Worm (Caenorhabditis elegans) whole organism, late embryonic: ENCODE data around the gene rps-30.

ENCODE experiments used
- F13H6.1 ChIP-seq: sonication (generic microtip); optimal IDR thresholded peaks from 2 replicates; lab custom pipeline; 2016; ENCODE audit warnings: missing genetic modification characterization, missing compliant biosample characterization
- K02D7.2 ChIP-seq: sonication (generic microtip); optimal IDR thresholded peaks from 2 replicates; lab custom pipeline; 2017; ENCODE audit warnings: mild to moderate bottlenecking, missing genetic modification characterization, missing compliant biosample characterization
- T23F11.4 ChIP-seq: fragments of 200-800 bp; sonication (Bioruptor generic); optimal IDR thresholded peaks from 2 replicates; lab custom pipeline; 2018; ENCODE audit warnings: mild to moderate bottlenecking, missing genetic modification characterization, missing compliant biosample characterization
- ahr-1 ChIP-seq: sonication (generic microtip); optimal IDR thresholded peaks from 2 replicates; lab custom pipeline; 2016; ENCODE audit warnings: missing genetic modification characterization, missing compliant biosample characterization
- ama-1 ChIP-seq: fragments of 150-350 bp; optimal IDR thresholded peaks from 2 replicates; lab custom pipeline; 2014
- ceh-18 ChIP-seq: sonication (generic microtip); optimal IDR thresholded peaks from 2 replicates; lab custom pipeline; 2016; ENCODE audit warnings: missing genetic modification characterization, missing compliant biosample characterization
- ceh-19 ChIP-seq: fragments of 200-800 bp; sonication (Bioruptor generic); optimal IDR thresholded peaks from 2 replicates; lab custom pipeline; 2018; ENCODE audit warnings: mild to moderate bottlenecking, missing genetic modification characterization, missing compliant biosample characterization
- ceh-2 ChIP-seq: sonication (generic microtip); optimal IDR thresholded peaks from 2 replicates; lab custom pipeline; 2016; ENCODE audit warnings: missing genotype, missing genetic modification characterization, missing compliant biosample characterization
- ceh-22 ChIP-seq: sonication (generic microtip); optimal IDR thresholded peaks from 2 replicates; lab custom pipeline; 2017; ENCODE audit warnings: missing biosample characterization, missing genetic modification characterization
- ceh-31 ChIP-seq: sonication (generic microtip); optimal IDR thresholded peaks from 2 replicates; lab custom pipeline; 2016; ENCODE audit warnings: missing genetic modification characterization, missing compliant biosample characterization
- ceh-9 ChIP-seq: sonication (generic microtip); optimal IDR thresholded peaks from 2 replicates; lab custom pipeline; 2016; ENCODE audit warnings: mild to moderate bottlenecking, missing genetic modification characterization, inconsistent platforms, missing compliant biosample characterization
- dmd-4 ChIP-seq: sonication (generic microtip); optimal IDR thresholded peaks from 2 replicates; lab custom pipeline; 2016; ENCODE audit warnings: borderline replicate concordance, missing genetic modification characterization, missing compliant biosample characterization
- dve-1 ChIP-seq: sonication (generic microtip); optimal IDR thresholded peaks from 2 replicates; lab custom pipeline; 2017; ENCODE audit warnings: antibody characterized with exemption, mild to moderate bottlenecking, missing genetic modification characterization, missing compliant biosample characterization
- elt-2 ChIP-seq: sonication (generic microtip); optimal IDR thresholded peaks from 2 replicates; lab custom pipeline; 2016; ENCODE audit warnings: missing genetic modification reagents, missing genetic modification characterization, missing compliant biosample characterization
- eyg-1 ChIP-seq: sonication (generic microtip); optimal IDR thresholded peaks from 2 replicates; lab custom pipeline; 2016; ENCODE audit warnings: missing genotype, missing genetic modification characterization, missing compliant biosample characterization
- fax-1 ChIP-seq: sonication (generic microtip); optimal IDR thresholded peaks from 2 replicates; lab custom pipeline; 2016; ENCODE audit warnings: missing genotype, missing genetic modification characterization, missing compliant biosample characterization
- fkh-10 ChIP-seq: fragments of 150-350 bp; optimal IDR thresholded peaks from 2 replicates; lab custom pipeline; 2014; ENCODE audit warnings: missing biosample characterization, missing genetic modification reagents, missing genetic modification characterization
- hlh-13 ChIP-seq: fragments of 200-800 bp; sonication (Bioruptor generic); optimal IDR thresholded peaks from 2 replicates; lab custom pipeline; 2018; ENCODE audit warnings: mild to moderate bottlenecking, missing genetic modification characterization, missing compliant biosample characterization
- hlh-15 ChIP-seq: sonication (generic microtip); optimal IDR thresholded peaks from 2 replicates; lab custom pipeline; 2016; ENCODE audit warnings: missing genetic modification characterization, missing compliant biosample characterization
- hlh-6 ChIP-seq: sonication (generic microtip); optimal IDR thresholded peaks from 2 replicates; lab custom pipeline; 2016; ENCODE audit warnings: missing genotype, missing genetic modification characterization, missing compliant biosample characterization
- lim-6 ChIP-seq: sonication (generic microtip); optimal IDR thresholded peaks from 2 replicates; lab custom pipeline; 2016; ENCODE audit warnings: missing genetic modification characterization, missing compliant biosample characterization
- madf-2 ChIP-seq: sonication (generic microtip); optimal IDR thresholded peaks from 2 replicates; lab custom pipeline; 2017; ENCODE audit warnings: missing genetic modification characterization, missing compliant biosample characterization
- nfya-1 ChIP-seq: sonication (generic microtip); optimal IDR thresholded peaks from 2 replicates; lab custom pipeline; 2017; ENCODE audit warnings: missing genetic modification characterization, mild to moderate bottlenecking, missing compliant biosample characterization, antibody characterized with exemption, moderate library complexity
- nhr-232 ChIP-seq: sonication (generic microtip); optimal IDR thresholded peaks from 2 replicates; lab custom pipeline; 2016; ENCODE audit warnings: missing genetic modification characterization, missing compliant biosample characterization
- odd-2 ChIP-seq: sonication (generic microtip); optimal IDR thresholded peaks from 2 replicates; lab custom pipeline; 2017; ENCODE audit warnings: antibody characterized with exemption, mild to moderate bottlenecking, missing genetic modification characterization, missing compliant biosample characterization
- pag-3 ChIP-seq: sonication (generic microtip); optimal IDR thresholded peaks from 2 replicates; lab custom pipeline; 2016; ENCODE audit warnings: missing compliant biosample characterization, missing genetic modification characterization, borderline replicate concordance
- pha-2 ChIP-seq: sonication (generic microtip); optimal IDR thresholded peaks from 2 replicates; lab custom pipeline; 2017; ENCODE audit warnings: mild to moderate bottlenecking, missing genetic modification characterization, missing compliant biosample characterization
- pha-4 ChIP-seq: fragments of 150-350 bp; optimal IDR thresholded peaks from 2 replicates; lab custom pipeline; 2018; ENCODE audit warnings: missing biosample characterization, missing genetic modification reagents, missing genetic modification characterization
- pqm-1 ChIP-seq: sonication (generic microtip); optimal IDR thresholded peaks from 2 replicates; lab custom pipeline; 2016; ENCODE audit warnings: missing genetic modification characterization, missing compliant biosample characterization
- pros-1 ChIP-seq: fragments of 150-350 bp; optimal IDR thresholded peaks from 2 replicates; lab custom pipeline; 2014; ENCODE audit warnings: missing biosample characterization, missing genetic modification reagents, missing genetic modification characterization
- ref-2 ChIP-seq: sonication (generic microtip); optimal IDR thresholded peaks from 2 replicates; lab custom pipeline; 2016; ENCODE audit warnings: missing genetic modification characterization, missing compliant biosample characterization
- rnt-1 ChIP-seq: sonication (generic microtip); optimal IDR thresholded peaks from 2 replicates; lab custom pipeline; 2016; ENCODE audit warnings: missing genetic modification characterization, missing compliant biosample characterization
- sox-4 ChIP-seq: sonication (generic microtip); optimal IDR thresholded peaks from 2 replicates; lab custom pipeline; 2017; ENCODE audit warnings: mild to moderate bottlenecking, missing genetic modification characterization, inconsistent platforms, missing compliant biosample characterization
- syd-9 ChIP-seq: sonication (generic microtip); optimal IDR thresholded peaks from 2 replicates; lab custom pipeline; 2016; ENCODE audit warnings: mild to moderate bottlenecking, missing genetic modification characterization, moderate library complexity, missing compliant biosample characterization
- unc-3 ChIP-seq, 2 experiments: fragments of 200-800 bp in 1 of 2; sonication (Bioruptor generic) in 1 of 2; sonication (generic microtip) in 1 of 2; conservative IDR thresholded peaks in 1 of 2; optimal IDR thresholded peaks in 1 of 2; 2 replicates each; pipeline versions ENCODE4 v1.3.6 to Lab custom; 2016 to 2022; ENCODE audit warnings: missing compliant biosample characterization in 2 of 2, missing genetic modification characterization in 2 of 2, missing genetic modification reagents in 1 of 2
- unc-42 ChIP-seq: sonication (generic microtip); optimal IDR thresholded peaks from 2 replicates; lab custom pipeline; 2016; ENCODE audit warnings: missing genotype, missing genetic modification characterization, missing compliant biosample characterization
- unc-86 ChIP-seq: sonication (generic microtip); optimal IDR thresholded peaks from 2 replicates; lab custom pipeline; 2016; ENCODE audit warnings: missing genetic modification characterization, missing compliant biosample characterization
- ztf-16 ChIP-seq: sonication (generic microtip); optimal IDR thresholded peaks from 2 replicates; lab custom pipeline; 2017; ENCODE audit warnings: missing genetic modification characterization, missing compliant biosample characterization

The rps-30 gene

DNA sequence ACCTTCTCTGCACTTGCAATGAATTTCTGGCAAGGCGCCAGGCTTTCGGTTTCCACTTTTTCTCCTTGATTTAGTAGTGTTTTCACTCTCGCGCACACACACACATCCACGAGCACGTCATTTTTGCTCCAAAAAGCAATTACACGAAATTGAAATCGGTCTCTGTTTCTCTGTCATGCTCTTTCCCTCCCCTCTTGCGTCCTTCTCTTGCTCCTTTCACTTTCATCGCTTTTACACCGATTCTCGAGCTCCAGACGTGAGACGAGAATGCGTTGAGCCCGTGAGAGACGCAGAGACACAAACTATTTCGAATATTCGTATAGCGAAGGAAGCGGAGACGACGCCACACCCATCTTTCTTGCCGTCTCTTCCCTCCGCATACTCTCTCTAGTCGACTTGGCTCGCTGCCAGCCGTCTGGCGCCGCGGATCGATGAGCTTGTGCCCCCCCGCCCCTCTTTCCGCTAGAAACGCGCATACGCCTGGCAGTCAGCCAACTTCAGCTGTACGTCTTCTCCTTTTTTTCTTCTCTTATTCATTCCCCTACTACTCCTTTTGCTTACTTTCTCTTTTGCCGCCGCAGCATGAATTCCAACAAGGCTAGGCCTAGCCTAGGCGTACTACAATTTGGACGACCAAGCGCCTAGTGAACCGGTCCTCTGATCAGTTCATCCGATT lies 48.2 kb upstream of the rps-30 start (continued):
- no peak for TF ChIP-seq unc-3 (GFP tag; conservative IDR thresholded peaks at IDR 0.05; lab: Robert Waterston, UW)
- TF ChIP-seq unc-3 (tag; optimal IDR thresholded peaks at IDR 0.05; lab: Kevin White, UChicago), result peak; percentile 51
- TF ChIP-seq ceh-2 (tag; lab: Kevin White, UChicago), result peak; percentile 0
- TF ChIP-seq dmd-4 (tag; lab: Kevin White, UChicago), result peak; percentile 17
- peak; percentile 97 for TF ChIP-seq ceh-18 (tag; lab: Kevin White, UChicago)
- TF ChIP-seq ceh-19 (GFP tag; lab: Kevin White, UChicago), result peak; percentile 47

DNA sequence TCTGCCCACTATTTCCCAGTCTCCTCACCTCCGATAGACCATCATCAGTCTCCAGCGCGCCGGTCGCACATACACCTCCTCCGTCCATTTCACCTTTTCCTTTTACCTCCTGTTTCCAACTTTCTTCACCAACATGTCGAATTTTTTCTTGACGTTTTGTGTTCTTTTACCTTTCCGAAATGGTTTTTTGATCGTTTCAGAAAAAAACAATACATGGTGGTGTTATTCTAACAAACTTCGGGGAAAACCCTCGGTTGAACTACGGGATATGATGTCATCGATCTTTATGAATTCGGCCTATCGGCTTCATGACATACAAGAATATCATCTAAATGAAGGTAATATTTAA lies 47.7 kb upstream of the rps-30 start, which contains the start of gene Y97E10C.1:
Gene Y97E10C.1 (plus strand): TSS at position 201 of the 349 bp plus-strand sequence.
- TF ChIP-seq lim-6 (tag; lab: Kevin White, UChicago) (no peak), dve-1 (tag; lab: Kevin White, UChicago) (no peak)
- TF ChIP-seq, all 69 proteins: peak for 0

DNA sequence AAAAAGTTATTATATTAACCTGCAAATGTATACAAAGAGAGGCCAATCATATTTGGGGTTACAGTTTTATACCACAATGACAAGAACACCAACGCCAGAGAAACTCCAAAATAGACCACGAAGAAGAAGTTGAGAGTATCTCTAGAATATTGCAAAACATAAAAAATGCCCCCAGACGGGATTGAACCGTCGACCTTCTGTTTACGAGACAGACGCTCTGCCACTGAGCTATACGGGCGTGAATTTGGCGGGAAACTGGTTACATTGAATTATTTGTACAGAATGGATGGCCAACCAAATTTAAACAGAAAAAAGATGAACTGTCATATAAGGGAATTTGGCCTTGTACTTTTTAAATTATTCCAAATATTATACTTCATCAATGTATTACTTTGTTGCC lies 45.9 kb upstream of the rps-30 start:
- no peak for TF ChIP-seq unc-86 (tag; lab: Kevin White, UChicago)
- no peak for TF ChIP-seq dmd-4 (tag; lab: Kevin White, UChicago)
- peak; percentile 8 for TF ChIP-seq T23F11.4 (GFP tag; lab: Kevin White, UChicago)
- no peak for TF ChIP-seq ahr-1 (tag; lab: Kevin White, UChicago)
- no peak for TF ChIP-seq pha-2 (tag; lab: Kevin White, UChicago)
- TF ChIP-seq K02D7.2 (tag; lab: Kevin White, UChicago), result peak; percentile 7
- TF ChIP-seq ama-1 (lab: Kevin White, UChicago), result no peak
- no peak for TF ChIP-seq fax-1 (tag; lab: Kevin White, UChicago)
- peak; percentile 3 for TF ChIP-seq nfya-1 (tag; lab: Kevin White, UChicago)
- peak; percentile 5 for TF ChIP-seq elt-2 (tag; lab: Kevin White, UChicago)
- no peak for TF ChIP-seq ceh-31
- TF ChIP-seq pros-1 (tag; lab: Kevin White, UChicago), result no peak
- peak; percentile 15 for TF ChIP-seq dve-1 (tag; lab: Kevin White, UChicago)
- TF ChIP-seq nhr-232 (tag; lab: Kevin White, UChicago), result no peak
- TF ChIP-seq pha-4, result no peak
- no peak for TF ChIP-seq rnt-1 (tag; lab: Kevin White, UChicago)
- TF ChIP-seq ceh-9 (tag; lab: Kevin White, UChicago), result no peak
- TF ChIP-seq pqm-1 (tag; lab: Kevin White, UChicago), result no peak
- no peak for TF ChIP-seq odd-2 (tag; lab: Kevin White, UChicago)
- no peak for TF ChIP-seq unc-42 (tag; lab: Kevin White, UChicago)
- no peak for TF ChIP-seq syd-9
- no peak for TF ChIP-seq eyg-1 (tag; lab: Kevin White, UChicago)
- TF ChIP-seq ztf-16 (tag; lab: Kevin White, UChicago), result no peak
- no peak for TF ChIP-seq sox-4 (tag; lab: Kevin White, UChicago)
- TF ChIP-seq hlh-6 (tag; lab: Kevin White, UChicago), result no peak
- no peak for TF ChIP-seq F13H6.1 (tag; lab: Kevin White, UChicago)
- TF ChIP-seq pag-3 (tag; lab: Kevin White, UChicago), result no peak
- no peak for TF ChIP-seq fkh-10 (GFP tag; lab: Kevin White, UChicago)
- no peak for TF ChIP-seq hlh-15 (tag; lab: Kevin White, UChicago)
- no peak for TF ChIP-seq ceh-22 (tag; lab: Kevin White, UChicago)
- no peak for TF ChIP-seq hlh-13 (GFP tag; lab: Kevin White, UChicago)
- TF ChIP-seq ceh-2 (tag; lab: Kevin White, UChicago), result no peak
- TF ChIP-seq madf-2 (tag; lab: Kevin White, UChicago), result no peak
- no peak for TF ChIP-seq ceh-19 (GFP tag; lab: Kevin White, UChicago)
- no peak for TF ChIP-seq ref-2 (tag; lab: Kevin White, UChicago)
